Worm (Caenorhabditis elegans) whole organism, L4/young adult: ENCODE results near the gene F53G2.13.

ENCODE experiments used
- W03F9.2 ChIP-seq: fragments of 150-350 bp; optimal IDR thresholded peaks from 2 replicates; lab custom pipeline; 2014; ENCODE audit warnings: missing biosample characterization, missing genetic modification characterization
- him-1 ChIP-seq: sonication (generic microtip); optimal IDR thresholded peaks from 2 replicates; lab custom pipeline; 2016; ENCODE audit warnings: missing genotype, missing genetic modification reagents, missing genetic modification characterization, missing compliant biosample characterization

- TF ChIP-seq W03F9.2 (tag; lab: Kevin White, UChicago) (no peak), him-1 (tag; lab: Kevin White, UChicago) (no peak)
Measured at ce11 chrII:2442243-2442642, 41.4 kb upstream of the F53G2.13 start.
